Worm (Caenorhabditis elegans) whole organism, mixed stage, embryonic: ENCODE results near the gene Y59A8B.19.

Experiments
- lin-13 ChIP-seq: fragments of 150-350 bp; optimal IDR thresholded peaks from 2 replicates; lab custom pipeline; 2014; ENCODE audit warnings: missing biosample characterization, missing genetic modification characterization
- nhr-237 ChIP-seq: fragments of 150-350 bp; optimal IDR thresholded peaks from 2 replicates; lab custom pipeline; 2014; ENCODE audit warnings: missing biosample characterization, missing genetic modification characterization
- tbx-8 ChIP-seq: fragments of 200-800 bp; sonication (Bioruptor generic); optimal IDR thresholded peaks from 2 replicates; lab custom pipeline; 2018; ENCODE audit warnings: mild to moderate bottlenecking, missing genetic modification characterization, moderate library complexity, missing compliant biosample characterization
- unc-62 ChIP-seq: fragments of 150-350 bp; optimal IDR thresholded peaks from 2 replicates; lab custom pipeline; 2014; ENCODE audit warnings: missing biosample characterization, missing genetic modification reagents, missing genetic modification characterization
- ztf-11 ChIP-seq: fragments of 150-350 bp; optimal IDR thresholded peaks from 2 replicates; lab custom pipeline; 2014; ENCODE audit warnings: missing biosample characterization, missing genetic modification characterization

ce11 chrV:17985960-17986359, 21.1 kb upstream of the Y59A8B.19 start, which contains the start of gene Y59A8B.21:
- TF ChIP-seq tbx-8 (no peak), unc-62 (no peak), ztf-11 (no peak), nhr-237 (tag; lab: Kevin White, UChicago) (no peak), lin-13 (tag; lab: Kevin White, UChicago) (no peak)
